Worm (Caenorhabditis elegans) whole organism, L2 larva: ENCODE data around the gene tofu-7.

Experiments used
- C34F6.9 ChIP-seq: fragments of 150-350 bp; optimal IDR thresholded peaks from 2 replicates; lab custom pipeline; 2014; ENCODE audit warnings: missing biosample characterization, missing genetic modification characterization
- F13H6.1 ChIP-seq: sonication (generic microtip); optimal IDR thresholded peaks from 2 replicates; lab custom pipeline; 2016; ENCODE audit warnings: missing genetic modification characterization, missing compliant biosample characterization
- R02D3.7 ChIP-seq: fragments of 150-350 bp; optimal IDR thresholded peaks from 2 replicates; lab custom pipeline; 2014; ENCODE audit warnings: missing biosample characterization, missing genetic modification characterization
- Y55F3AM.14 ChIP-seq: fragments of 200-800 bp; sonication (Bioruptor generic); optimal IDR thresholded peaks from 2 replicates; lab custom pipeline; 2018; ENCODE audit warnings: mild to moderate bottlenecking, missing genetic modification characterization, missing compliant biosample characterization
- alr-1 ChIP-seq: fragments of 150-350 bp; optimal IDR thresholded peaks from 2 replicates; lab custom pipeline; 2014; ENCODE audit warnings: missing biosample characterization, missing genetic modification characterization
- blmp-1 ChIP-seq: sonication (generic microtip); optimal IDR thresholded peaks from 2 replicates; lab custom pipeline; 2017; ENCODE audit warnings: missing genetic modification characterization, mild to moderate bottlenecking, missing compliant biosample characterization, antibody characterized with exemption, moderate library complexity; ENCODE audit not compliant: insufficient read depth
- ceh-16 ChIP-seq: fragments of 150-350 bp; optimal IDR thresholded peaks from 2 replicates; lab custom pipeline; 2014; ENCODE audit warnings: missing biosample characterization, missing genetic modification characterization
- ceh-82 ChIP-seq: fragments of 150-350 bp; optimal IDR thresholded peaks from 2 replicates; lab custom pipeline; 2014; ENCODE audit warnings: missing biosample characterization, missing genetic modification characterization
- crh-2 ChIP-seq: sonication (generic microtip); optimal IDR thresholded peaks from 2 replicates; lab custom pipeline; 2017; ENCODE audit warnings: missing biosample characterization, missing genetic modification characterization
- dmd-4 ChIP-seq: sonication (generic microtip); optimal IDR thresholded peaks from 2 replicates; lab custom pipeline; 2017; ENCODE audit warnings: missing biosample characterization, missing genetic modification characterization
- egl-27 ChIP-seq: sonication (generic microtip); optimal IDR thresholded peaks from 3 replicates; lab custom pipeline; 2017; ENCODE audit warnings: missing biosample characterization, missing genetic modification reagents, missing genetic modification characterization
- fos-1 ChIP-seq: fragments of 150-350 bp; optimal IDR thresholded peaks from 2 replicates; lab custom pipeline; 2014; ENCODE audit warnings: missing biosample characterization, missing genetic modification characterization
- gmeb-1 ChIP-seq: fragments of 150-350 bp; optimal IDR thresholded peaks from 2 replicates; lab custom pipeline; 2014; ENCODE audit warnings: missing biosample characterization, missing genetic modification characterization
- lin-11 ChIP-seq: fragments of 150-350 bp; sonication (generic microtip); optimal IDR thresholded peaks from 2 replicates; lab custom pipeline; 2014; ENCODE audit warnings: missing biosample characterization, missing genetic modification characterization, inconsistent platforms, mixed read lengths
- lin-13 ChIP-seq: fragments of 150-350 bp; optimal IDR thresholded peaks from 2 replicates; lab custom pipeline; 2014; ENCODE audit warnings: missing biosample characterization, missing genetic modification reagents, missing genetic modification characterization
- lsy-2 ChIP-seq, 2 experiments: fragments of 150-350 bp in 1 of 2; sonication (generic microtip) in 1 of 2; optimal IDR thresholded peaks; 2 replicates each; lab custom pipeline; 2014 to 2017; ENCODE audit warnings: missing biosample characterization in 2 of 2, missing genetic modification characterization in 2 of 2
- mab-5 ChIP-seq: fragments of 150-350 bp; optimal IDR thresholded peaks from 2 replicates; lab custom pipeline; 2014; ENCODE audit warnings: missing biosample characterization, missing genetic modification characterization
- mbf-1 ChIP-seq: sonication (generic microtip); optimal IDR thresholded peaks from 2 replicates; lab custom pipeline; 2017; ENCODE audit warnings: missing biosample characterization, missing genetic modification characterization
- mdl-1 ChIP-seq, 2 experiments: fragments of 150-350 bp in 1 of 2; sonication (generic microtip) in 1 of 2; optimal IDR thresholded peaks; 2 replicates each; lab custom pipeline; 2017; ENCODE audit warnings: missing biosample characterization in 2 of 2, missing genetic modification characterization in 2 of 2
- nhr-10 ChIP-seq: sonication (generic microtip); optimal IDR thresholded peaks from 2 replicates; lab custom pipeline; 2017; ENCODE audit warnings: missing biosample characterization, missing genetic modification characterization
- nhr-12 ChIP-seq: fragments of 150-350 bp; optimal IDR thresholded peaks from 2 replicates; lab custom pipeline; 2014; ENCODE audit warnings: missing biosample characterization, missing genetic modification characterization
- nhr-21 ChIP-seq: fragments of 150-350 bp; optimal IDR thresholded peaks from 2 replicates; lab custom pipeline; 2014; ENCODE audit warnings: missing biosample characterization, missing genetic modification characterization
- nhr-237 ChIP-seq: fragments of 150-350 bp; optimal IDR thresholded peaks from 2 replicates; lab custom pipeline; 2014; ENCODE audit warnings: missing biosample characterization, missing genetic modification characterization
- nhr-25 ChIP-seq: fragments of 150-350 bp; sonication (generic microtip); optimal IDR thresholded peaks from 3 replicates; lab custom pipeline; 2014; ENCODE audit warnings: missing biosample characterization, missing genetic modification characterization
- nhr-6 ChIP-seq: fragments of 150-350 bp; optimal IDR thresholded peaks from 2 replicates; lab custom pipeline; 2014; ENCODE audit warnings: missing biosample characterization, missing genetic modification characterization
- nhr-77 ChIP-seq: fragments of 150-350 bp; optimal IDR thresholded peaks from 2 replicates; lab custom pipeline; 2014; ENCODE audit warnings: missing biosample characterization, missing genetic modification characterization
- sem-4 ChIP-seq: fragments of 150-350 bp; optimal IDR thresholded peaks from 2 replicates; lab custom pipeline; 2014; ENCODE audit warnings: missing biosample characterization, missing genetic modification reagents, missing genetic modification characterization
- skn-1 ChIP-seq: sonication (generic microtip); optimal IDR thresholded peaks from 2 replicates; lab custom pipeline; 2017; ENCODE audit warnings: missing biosample characterization, missing genetic modification characterization
- sma-3 ChIP-seq: sonication (generic microtip); optimal IDR thresholded peaks from 2 replicates; lab custom pipeline; 2016; ENCODE audit warnings: missing genetic modification reagents, missing genetic modification characterization, missing compliant biosample characterization
- sma-9 ChIP-seq, 2 experiments: fragments of 150-350 bp in 1 of 2; sonication (generic microtip) in 1 of 2; optimal IDR thresholded peaks; 2 replicates each; lab custom pipeline; 2014 to 2016; ENCODE audit warnings: missing genetic modification characterization in 2 of 2, mild to moderate bottlenecking in 1 of 2, missing biosample characterization in 1 of 2, missing compliant biosample characterization in 1 of 2, missing genetic modification reagents in 1 of 2, moderate library complexity in 1 of 2
- snpc-4 ChIP-seq: fragments of 150-350 bp; optimal IDR thresholded peaks from 2 replicates; lab custom pipeline; 2014; ENCODE audit warnings: missing biosample characterization, missing genetic modification characterization
- unc-39 ChIP-seq: fragments of 150-350 bp; optimal IDR thresholded peaks from 2 replicates; lab custom pipeline; 2014; ENCODE audit warnings: missing biosample characterization, missing genetic modification characterization
- unc-55 ChIP-seq: fragments of 150-350 bp; sonication (generic microtip); optimal IDR thresholded peaks from 3 replicates; lab custom pipeline; 2014; ENCODE audit warnings: missing biosample characterization, missing genetic modification reagents, missing genetic modification characterization
- unc-62 ChIP-seq: fragments of 150-350 bp; optimal IDR thresholded peaks from 2 replicates; lab custom pipeline; 2014; ENCODE audit warnings: missing biosample characterization, missing genetic modification reagents, missing genetic modification characterization
- zag-1 ChIP-seq: fragments of 150-350 bp; optimal IDR thresholded peaks from 2 replicates; lab custom pipeline; 2014; ENCODE audit warnings: missing biosample characterization, missing genetic modification characterization
- ztf-1 ChIP-seq: fragments of 200-800 bp; sonication (Bioruptor generic); conservative IDR thresholded peaks from 2 replicates; pipeline ENCODE4 v1.3.6; 2022; ENCODE audit warnings: missing genetic modification characterization, missing compliant biosample characterization

The tofu-7 gene

ce11 chrIII:7087180-7087579 is 2.4 kb upstream of the tofu-7 start:
- TF ChIP-seq nhr-25 (tag; lab: Kevin White, UChicago): no peak
- peak; percentile 4 for TF ChIP-seq gmeb-1 (tag; lab: Kevin White, UChicago)

DNA sequence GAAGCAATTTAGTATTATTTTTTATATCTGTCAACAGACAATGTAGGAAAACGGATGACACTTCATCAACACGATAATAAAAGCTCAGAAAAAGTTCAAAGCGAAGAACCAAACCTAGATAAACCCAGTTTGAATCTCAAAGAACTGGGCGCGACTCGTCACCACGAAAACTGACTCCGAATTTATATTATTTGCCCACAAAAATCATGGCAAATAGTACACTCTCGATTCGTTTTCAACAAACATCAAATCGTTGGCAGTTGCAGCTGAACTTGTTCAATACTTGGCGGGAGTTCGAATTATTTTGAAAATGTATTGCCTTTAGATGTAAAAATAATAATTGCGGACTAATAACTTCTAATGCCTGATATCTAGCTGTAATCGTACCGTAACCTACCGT is 1.7 kb downstream of the tofu-7 start:
- no peak for TF ChIP-seq egl-27 (tag; lab: Kevin White, UChicago)
- no peak for TF ChIP-seq mdl-1 (tag; optimal IDR thresholded peaks at IDR 0.05; lab: Kevin White, UChicago)
- no peak for TF ChIP-seq F13H6.1 (tag; lab: Kevin White, UChicago)
- TF ChIP-seq dmd-4: no peak
- TF ChIP-seq ztf-1 (GFP tag; lab: Robert Waterston, UW): no peak

- peak; percentile 76 for TF ChIP-seq fos-1 (tag; lab: Kevin White, UChicago)
- no peak for TF ChIP-seq sma-9 (GFP tag; optimal IDR thresholded peaks at IDR 0.05; lab: Kevin White, UChicago)
- no peak for TF ChIP-seq sma-9 (tag; optimal IDR thresholded peaks at IDR 0.05; lab: Kevin White, UChicago)
Observed at ce11 chrIII:7081488-7081887, 3.3 kb downstream of the tofu-7 start.

DNA sequence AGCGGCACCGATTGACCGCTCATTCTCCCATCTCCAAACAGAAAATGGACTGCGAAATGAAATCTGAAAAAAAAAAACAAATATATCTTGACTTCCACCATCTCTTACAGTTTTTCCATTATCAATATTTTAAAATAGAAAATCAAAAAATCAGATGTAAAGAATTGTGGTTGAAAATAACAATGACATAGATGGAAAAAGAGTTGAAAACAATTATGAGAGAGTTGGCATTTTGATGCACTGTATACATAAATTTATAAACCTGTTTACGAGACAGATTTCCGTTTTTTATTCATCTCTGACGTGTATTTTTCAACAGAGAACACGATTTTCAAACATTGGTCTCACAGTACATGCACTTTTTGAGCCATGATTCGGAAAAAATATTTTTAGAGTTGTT is 4.1 kb downstream of the tofu-7 start, which contains the start of gene ZK418.7:
Gene ZK418.7 (minus strand): TSS at position 101 of the 400 bp plus-strand sequence.
- no peak for TF ChIP-seq sma-9 (GFP tag; optimal IDR thresholded peaks at IDR 0.05; lab: Kevin White, UChicago)
- TF ChIP-seq sma-9 (tag; optimal IDR thresholded peaks at IDR 0.05; lab: Kevin White, UChicago): no peak
- no peak for TF ChIP-seq skn-1 (tag; lab: Kevin White, UChicago)
- no peak for TF ChIP-seq mbf-1 (tag; lab: Kevin White, UChicago)

- TF ChIP-seq sma-3 (no peak), unc-39 (tag; lab: Kevin White, UChicago) (no peak), alr-1 (tag; lab: Kevin White, UChicago) (no peak), Y55F3AM.14 (no peak), sem-4 (tag; lab: Kevin White, UChicago) (no peak), nhr-77 (no peak), lin-11 (tag; lab: Kevin White, UChicago) (no peak)
Observed at ce11 chrIII:7078737-7079136, 6.1 kb downstream of the tofu-7 start, which contains the start of gene ZK418.6. TSS of gene ZK418.6 (minus strand) at chrIII:7078837.

DNA sequence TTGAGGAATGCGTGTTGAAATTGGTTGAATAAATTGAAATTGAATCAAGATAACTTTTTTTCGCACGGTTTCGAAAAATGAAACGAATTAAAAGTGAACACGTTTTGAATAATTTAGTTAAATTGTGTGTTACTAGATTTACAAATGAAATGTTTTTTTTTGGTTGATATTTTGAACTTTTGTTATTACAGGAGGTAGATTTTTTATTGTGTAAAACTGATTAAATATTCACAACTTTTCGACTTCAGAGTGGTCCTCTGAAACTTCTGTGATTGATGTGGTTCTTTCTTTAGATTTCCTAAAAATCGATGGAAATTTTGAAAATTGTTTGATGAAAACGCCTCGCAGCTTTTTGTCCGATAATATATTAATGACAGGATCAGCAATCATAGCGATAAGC is 8.4 kb downstream of the tofu-7 start, which contains the start of gene ZK418.13:
Gene ZK418.13 (minus strand): TSS at position 101 of the 400 bp plus-strand sequence.
- no peak for TF ChIP-seq crh-2
- TF ChIP-seq mdl-1 (tag; optimal IDR thresholded peaks at IDR 0.05; lab: Kevin White, UChicago): no peak
- TF ChIP-seq nhr-77: no peak
- no peak for TF ChIP-seq nhr-21 (tag; lab: Kevin White, UChicago)
- TF ChIP-seq sma-9 (GFP tag; optimal IDR thresholded peaks at IDR 0.05; lab: Kevin White, UChicago): no peak
- no peak for TF ChIP-seq sma-9 (tag; optimal IDR thresholded peaks at IDR 0.05; lab: Kevin White, UChicago)
- no peak for TF ChIP-seq lin-11 (tag; lab: Kevin White, UChicago)
- no peak for TF ChIP-seq C34F6.9
- no peak for TF ChIP-seq zag-1 (tag; lab: Kevin White, UChicago)
- TF ChIP-seq lsy-2 (tag; optimal IDR thresholded peaks at IDR 0.05; lab: Kevin White, UChicago): no peak
- no peak for TF ChIP-seq blmp-1 (tag; lab: Kevin White, UChicago)
- TF ChIP-seq unc-62 (GFP tag; lab: Kevin White, UChicago): no peak
- TF ChIP-seq nhr-25 (tag; lab: Kevin White, UChicago): no peak
- no peak for TF ChIP-seq ztf-1 (GFP tag; lab: Robert Waterston, UW)
- TF ChIP-seq gmeb-1 (tag; lab: Kevin White, UChicago): no peak
- no peak for TF ChIP-seq lin-13

DNA sequence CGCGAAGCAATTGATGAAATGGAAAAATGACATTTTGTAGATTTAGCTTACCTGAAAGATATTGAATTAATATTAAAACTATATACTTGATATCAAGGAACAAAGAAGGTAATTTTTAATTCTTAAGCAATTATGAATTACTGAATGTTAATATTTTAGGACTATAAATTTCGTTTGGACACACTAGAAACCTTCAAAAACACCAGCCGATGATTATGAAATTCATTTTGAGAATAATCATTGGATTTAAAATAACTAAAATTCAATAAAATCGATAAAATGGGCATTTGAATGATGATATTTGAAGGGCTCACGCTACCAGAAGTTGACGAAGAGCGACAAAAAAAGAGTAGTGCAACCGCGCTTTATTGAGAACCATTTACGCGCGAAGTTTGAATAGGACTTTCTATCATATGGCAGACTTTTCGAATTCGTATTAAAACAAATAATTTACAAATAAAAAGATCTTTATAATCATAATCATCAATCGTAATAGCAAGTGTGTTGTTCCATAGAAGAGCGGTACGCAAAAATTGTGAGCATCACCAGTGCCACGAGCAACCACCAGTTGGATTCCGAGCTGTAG is 10.9 kb downstream of the tofu-7 start, which contains the start of gene ZK418.5:
Gene ZK418.5 (minus strand): TSS at position 51 of the 586 bp plus-strand sequence.
- peak; percentile 70 for TF ChIP-seq unc-55 (GFP tag; lab: Kevin White, UChicago)
- no peak for TF ChIP-seq ztf-1 (GFP tag; lab: Robert Waterston, UW)
- peak; percentile 49 for TF ChIP-seq crh-2
- no peak for TF ChIP-seq snpc-4 (tag; lab: Kevin White, UChicago)
- TF ChIP-seq mdl-1 (tag; optimal IDR thresholded peaks at IDR 0.05; lab: Kevin White, UChicago): no peak
- TF ChIP-seq lin-13: peak; percentile 45
- TF ChIP-seq alr-1 (tag; lab: Kevin White, UChicago): no peak
- TF ChIP-seq nhr-237 (tag; lab: Kevin White, UChicago): no peak
- peak; percentile 97 for TF ChIP-seq gmeb-1 (tag; lab: Kevin White, UChicago)
- TF ChIP-seq mab-5 (tag; lab: Kevin White, UChicago): peak; percentile 25
- TF ChIP-seq lin-11 (tag; lab: Kevin White, UChicago): no peak
- TF ChIP-seq skn-1 (tag; lab: Kevin White, UChicago): peak; percentile 28
- peak; percentile 28 for TF ChIP-seq sma-9 (GFP tag; optimal IDR thresholded peaks at IDR 0.05; lab: Kevin White, UChicago)
- no peak for TF ChIP-seq sma-9 (tag; optimal IDR thresholded peaks at IDR 0.05; lab: Kevin White, UChicago)
- no peak for TF ChIP-seq dmd-4
- TF ChIP-seq ceh-16 (tag; lab: Kevin White, UChicago): no peak
- no peak for TF ChIP-seq blmp-1 (tag; lab: Kevin White, UChicago)
- no peak for TF ChIP-seq ceh-82
- TF ChIP-seq sem-4 (tag; lab: Kevin White, UChicago): no peak
- no peak for TF ChIP-seq nhr-12 (tag; lab: Kevin White, UChicago)
- TF ChIP-seq sma-3: peak; percentile 41
- TF ChIP-seq R02D3.7: no peak
- TF ChIP-seq lsy-2 (tag; optimal IDR thresholded peaks at IDR 0.05; lab: Kevin White, UChicago): peak; percentile 30 to 77
- no peak for TF ChIP-seq nhr-10 (tag; lab: Kevin White, UChicago)
- peak; percentile 56 for TF ChIP-seq C34F6.9
- TF ChIP-seq nhr-6 (tag; lab: Kevin White, UChicago): no peak
